Fruit fly (Drosophila melanogaster) whole organism, embryonic: ENCODE results near the gene dtn.

Experiments used
- B-H1 ChIP-seq: fragments of 200-800 bp; sonication (Bioruptor generic); IDR thresholded peaks from 3 replicates; pipeline ENCODE4 v1.3.6; 2022; ENCODE audit warnings: missing biosample characterization, missing genetic modification characterization
- CG1792 ChIP-seq: fragments of 200-800 bp; sonication (Bioruptor generic); optimal IDR thresholded peaks from 2 replicates; lab custom pipeline; 2016; ENCODE audit warnings: missing biosample characterization, missing genetic modification characterization
- CG31224 ChIP-seq: fragments of 200-800 bp; sonication (Bioruptor generic); IDR thresholded peaks from 2 replicates; pipeline ENCODE4 v1.3.6; 2022; ENCODE audit warnings: missing biosample characterization, missing genetic modification characterization
- Hr3 ChIP-seq: fragments of 200-800 bp; sonication (Bioruptor generic); optimal IDR thresholded peaks from 3 replicates; lab custom pipeline; 2016; ENCODE audit warnings: missing biosample characterization, missing genetic modification characterization
- Sry-β ChIP-seq: fragments of 200-800 bp; sonication (Bioruptor generic); optimal IDR thresholded peaks from 2 replicates; lab custom pipeline; 2018; ENCODE audit warnings: missing biosample characterization, mild to moderate bottlenecking, missing genetic modification characterization, moderate library complexity
- Tbp ChIP-seq: fragments of >200 bp; optimal IDR thresholded peaks from 2 replicates; lab custom pipeline; 2018; ENCODE audit warnings: missing biosample characterization, missing genetic modification characterization
- nau ChIP-seq: fragments of 200-800 bp; sonication (Bioruptor generic); optimal IDR thresholded peaks from 3 replicates; lab custom pipeline; 2017; ENCODE audit warnings: missing biosample characterization, mild to moderate bottlenecking, missing genetic modification characterization, missing genetic modification reagents
- odd ChIP-seq: fragments of 200-800 bp; sonication (Bioruptor generic); optimal IDR thresholded peaks from 2 replicates; lab custom pipeline; 2017; ENCODE audit warnings: missing biosample characterization, mild to moderate bottlenecking, missing genetic modification characterization
- twi ChIP-seq: fragments of 200-800 bp; optimal IDR thresholded peaks from 2 replicates; lab custom pipeline; 2019; ENCODE audit warnings: missing biosample characterization, mild to moderate bottlenecking, missing genetic modification characterization, moderate library complexity

dm6 chrX:6263614-6264130 is 38.2 kb downstream of the dtn start:
- TF ChIP-seq nau (peak; percentile 85), Hr3 (GFP tag; lab: Kevin White, UChicago) (peak; percentile 48), Sry-β (GFP tag; lab: Kevin White, UChicago) (no peak), CG31224 (GFP tag; lab: Robert Waterston, UW) (peak; percentile 52), odd (GFP tag; lab: Kevin White, UChicago) (peak; percentile 79), Tbp (GFP tag; lab: Kevin White, UChicago) (no peak), B-H1 (GFP tag; lab: Robert Waterston, UW) (peak; percentile 39; the same call in 1 of the 3 replicates), CG1792 (GFP tag; lab: Kevin White, UChicago) (peak; percentile 32), twi (tag; lab: Kevin White, UChicago) (peak; percentile 23)
